Fruit fly (Drosophila melanogaster) whole organism, prepupa: ENCODE measurements around the gene Cdc23.

ENCODE experiments used
- CG10631 ChIP-seq: fragments of 200-800 bp; sonication (Bioruptor generic); optimal IDR thresholded peaks from 2 replicates; lab custom pipeline; 2016; ENCODE audit warnings: missing biosample characterization, missing genetic modification characterization
- CG11762 ChIP-seq: fragments of 200-800 bp; sonication (Bioruptor generic); optimal IDR thresholded peaks from 3 replicates; lab custom pipeline; 2016; ENCODE audit warnings: missing biosample characterization, missing genetic modification characterization; ENCODE audit not compliant: insufficient read depth
- CG11902 ChIP-seq: fragments of 200-800 bp; sonication (Bioruptor generic); optimal IDR thresholded peaks from 3 replicates; lab custom pipeline; 2016; ENCODE audit warnings: missing biosample characterization, missing genetic modification characterization
- CG15336 ChIP-seq: fragments of 200-800 bp; sonication (Bioruptor generic); IDR thresholded peaks from 2 replicates; pipeline ENCODE4 v1.3.6; 2022; ENCODE audit warnings: missing biosample characterization, missing genetic modification characterization
- CG1621 ChIP-seq: fragments of 200-800 bp; sonication (Bioruptor generic); optimal IDR thresholded peaks from 3 replicates; lab custom pipeline; 2018; ENCODE audit warnings: missing biosample characterization, mild to moderate bottlenecking, missing genetic modification characterization
- CG16779 ChIP-seq: fragments of 200-800 bp; sonication (Bioruptor generic); optimal IDR thresholded peaks from 3 replicates; lab custom pipeline; 2017; ENCODE audit warnings: missing biosample characterization, mild to moderate bottlenecking, missing genetic modification characterization
- CG3032 ChIP-seq: fragments of 200-800 bp; optimal IDR thresholded peaks from 2 replicates; lab custom pipeline; 2019; ENCODE audit warnings: missing biosample characterization, mild to moderate bottlenecking, missing genetic modification characterization, moderate library complexity
- CG32006 ChIP-seq: fragments of 200-800 bp; sonication (Bioruptor generic); optimal IDR thresholded peaks from 3 replicates; lab custom pipeline; 2017; ENCODE audit warnings: missing biosample characterization, mild to moderate bottlenecking, missing genetic modification characterization
- CG34406 ChIP-seq: fragments of 200-800 bp; sonication (Bioruptor generic); optimal IDR thresholded peaks from 3 replicates; lab custom pipeline; 2016; ENCODE audit warnings: missing biosample characterization, missing genetic modification characterization
- CG3919 ChIP-seq: fragments of 200-800 bp; sonication (Bioruptor generic); optimal IDR thresholded peaks from 3 replicates; lab custom pipeline; 2016; ENCODE audit warnings: missing biosample characterization, missing genetic modification characterization
- CG4318 ChIP-seq: fragments of 200-800 bp; sonication (Bioruptor generic); optimal IDR thresholded peaks from 3 replicates; lab custom pipeline; 2017; ENCODE audit warnings: missing biosample characterization, mild to moderate bottlenecking, missing genetic modification characterization
- CG6163 ChIP-seq: fragments of 200-800 bp; sonication (Bioruptor generic); IDR thresholded peaks from 3 replicates; pipeline ENCODE4 v1.3.6; 2022; ENCODE audit warnings: missing biosample characterization, missing genetic modification characterization
- CG6276 ChIP-seq: fragments of 200-800 bp; sonication (Bioruptor generic); optimal IDR thresholded peaks from 2 replicates; lab custom pipeline; 2017; ENCODE audit warnings: missing biosample characterization, mild to moderate bottlenecking, missing genetic modification characterization
- CG6808 ChIP-seq: fragments of 200-800 bp; sonication (Bioruptor generic); optimal IDR thresholded peaks from 3 replicates; lab custom pipeline; 2017; ENCODE audit warnings: missing biosample characterization, missing genetic modification characterization, mild to moderate bottlenecking, moderate library complexity, missing genetic modification reagents
- CG6854 ChIP-seq: fragments of 200-800 bp; sonication (Bioruptor generic); optimal IDR thresholded peaks from 2 replicates; lab custom pipeline; 2017; ENCODE audit warnings: missing biosample characterization, mild to moderate bottlenecking, missing genetic modification characterization
- CG7368 ChIP-seq: fragments of 200-800 bp; sonication (Bioruptor generic); optimal IDR thresholded peaks from 3 replicates; lab custom pipeline; 2016; ENCODE audit warnings: missing biosample characterization, missing genetic modification characterization
- CG8119 ChIP-seq: fragments of 200-800 bp; sonication (Bioruptor generic); IDR thresholded peaks from 3 replicates; pipeline ENCODE4 v1.3.6; 2022; ENCODE audit warnings: missing biosample characterization, missing genetic modification characterization
- CG8632 ChIP-seq: fragments of 200-800 bp; sonication (Bioruptor generic); optimal IDR thresholded peaks from 3 replicates; lab custom pipeline; 2016; ENCODE audit warnings: missing biosample characterization, missing genetic modification characterization
- Eip78C ChIP-seq: fragments of 200-800 bp; sonication (Bioruptor generic); peaks from one replicate; lab custom pipeline; 2016; ENCODE audit warnings: missing biosample characterization, missing genetic modification characterization
- Ets21C ChIP-seq: fragments of 200-800 bp; sonication (Bioruptor generic); optimal IDR thresholded peaks from 3 replicates; lab custom pipeline; 2016; ENCODE audit warnings: missing biosample characterization, missing genetic modification characterization
- Ets96B ChIP-seq: fragments of 200-800 bp; optimal IDR thresholded peaks from 2 replicates; lab custom pipeline; 2019; ENCODE audit warnings: missing biosample characterization, mild to moderate bottlenecking, missing genetic modification characterization, moderate library complexity
- Gug ChIP-seq: fragments of 200-800 bp; sonication (Bioruptor generic); IDR thresholded peaks from 2 replicates; pipeline ENCODE4 v1.3.6; 2022; ENCODE audit warnings: missing biosample characterization, missing genetic modification characterization
- Hr38 ChIP-seq: sonication (Bioruptor generic); optimal IDR thresholded peaks from 2 replicates; lab custom pipeline; 2016; ENCODE audit warnings: missing biosample characterization, missing genetic modification characterization
- Hr4 ChIP-seq: fragments of 200-800 bp; sonication (Bioruptor generic); optimal IDR thresholded peaks from 3 replicates; lab custom pipeline; 2016; ENCODE audit warnings: missing biosample characterization, missing genetic modification characterization
- Lpt ChIP-seq: fragments of 200-800 bp; sonication (Bioruptor generic); optimal IDR thresholded peaks from 3 replicates; lab custom pipeline; 2016; ENCODE audit warnings: missing biosample characterization, missing genetic modification characterization
- OdsH ChIP-seq: fragments of 200-800 bp; sonication (Bioruptor generic); optimal IDR thresholded peaks from 3 replicates; lab custom pipeline; 2016; ENCODE audit warnings: missing biosample characterization, missing genetic modification characterization
- Smox ChIP-seq: fragments of 200-800 bp; sonication (Bioruptor generic); optimal IDR thresholded peaks from 3 replicates; lab custom pipeline; 2016; ENCODE audit warnings: missing biosample characterization, missing genetic modification characterization
- Sox15 ChIP-seq: fragments of 200-800 bp; sonication (Bioruptor generic); optimal IDR thresholded peaks from 3 replicates; lab custom pipeline; 2016; ENCODE audit warnings: missing biosample characterization, missing genetic modification characterization
- achi ChIP-seq: fragments of 200-800 bp; sonication (Bioruptor generic); optimal IDR thresholded peaks from 3 replicates; lab custom pipeline; 2016; ENCODE audit warnings: missing biosample characterization, missing genetic modification characterization
- acj6 ChIP-seq: fragments of 200-800 bp; sonication (Bioruptor generic); optimal IDR thresholded peaks from 3 replicates; lab custom pipeline; 2016; ENCODE audit warnings: missing biosample characterization, missing genetic modification characterization
- eg ChIP-seq: fragments of 200-800 bp; sonication (Bioruptor generic); IDR thresholded peaks from 3 replicates; pipeline ENCODE4 v1.3.6; 2022; ENCODE audit warnings: missing biosample characterization, missing genetic modification characterization
- esn ChIP-seq: fragments of 200-800 bp; sonication (Bioruptor generic); optimal IDR thresholded peaks from 2 replicates; lab custom pipeline; 2016; ENCODE audit warnings: missing biosample characterization, mild to moderate bottlenecking, missing genetic modification characterization, moderate library complexity
- fd59A ChIP-seq: fragments of 200-800 bp; sonication (Bioruptor generic); optimal IDR thresholded peaks from 2 replicates; lab custom pipeline; 2017; ENCODE audit warnings: missing biosample characterization, mild to moderate bottlenecking, missing genetic modification characterization, missing genetic modification reagents
- fd85E ChIP-seq: fragments of 200-800 bp; sonication (Bioruptor generic); optimal IDR thresholded peaks from 3 replicates; lab custom pipeline; 2016; ENCODE audit warnings: missing biosample characterization, missing genetic modification characterization
- lz ChIP-seq: fragments of 200-800 bp; sonication (Bioruptor generic); optimal IDR thresholded peaks from 3 replicates; lab custom pipeline; 2016; ENCODE audit warnings: missing biosample characterization, missing genetic modification characterization
- net ChIP-seq: fragments of 200-800 bp; sonication (Bioruptor generic); optimal IDR thresholded peaks from 3 replicates; lab custom pipeline; 2016; ENCODE audit warnings: missing biosample characterization, missing genetic modification characterization
- pdm3 ChIP-seq: fragments of 200-800 bp; sonication (Bioruptor generic); optimal IDR thresholded peaks from 3 replicates; lab custom pipeline; 2016; ENCODE audit warnings: missing biosample characterization, missing genetic modification characterization
- salr ChIP-seq, 2 experiments: fragments of 200-800 bp; sonication (Bioruptor generic); optimal IDR thresholded peaks; 3 replicates each; lab custom pipeline; 2016 to 2018; ENCODE audit warnings: missing biosample characterization in 2 of 2, missing genetic modification characterization in 2 of 2, mild to moderate bottlenecking in 1 of 2
- ss ChIP-seq, 2 experiments: fragments of 200-800 bp; sonication (Bioruptor generic); optimal IDR thresholded peaks; 2 replicates in 1 of 2; 3 replicates in 1 of 2; lab custom pipeline; 2017 to 2018; ENCODE audit warnings: mild to moderate bottlenecking in 2 of 2, missing biosample characterization in 2 of 2, missing genetic modification characterization in 2 of 2, moderate library complexity in 1 of 2
- svp ChIP-seq: fragments of 200-800 bp; sonication (Bioruptor generic); peaks from one replicate; lab custom pipeline; 2016; ENCODE audit warnings: missing biosample characterization, missing genetic modification characterization
- vri ChIP-seq: fragments of 200-800 bp; sonication (Bioruptor generic); optimal IDR thresholded peaks from 3 replicates; lab custom pipeline; 2016; ENCODE audit warnings: missing biosample characterization, mild to moderate bottlenecking, missing genetic modification characterization

The Cdc23 gene

DNA sequence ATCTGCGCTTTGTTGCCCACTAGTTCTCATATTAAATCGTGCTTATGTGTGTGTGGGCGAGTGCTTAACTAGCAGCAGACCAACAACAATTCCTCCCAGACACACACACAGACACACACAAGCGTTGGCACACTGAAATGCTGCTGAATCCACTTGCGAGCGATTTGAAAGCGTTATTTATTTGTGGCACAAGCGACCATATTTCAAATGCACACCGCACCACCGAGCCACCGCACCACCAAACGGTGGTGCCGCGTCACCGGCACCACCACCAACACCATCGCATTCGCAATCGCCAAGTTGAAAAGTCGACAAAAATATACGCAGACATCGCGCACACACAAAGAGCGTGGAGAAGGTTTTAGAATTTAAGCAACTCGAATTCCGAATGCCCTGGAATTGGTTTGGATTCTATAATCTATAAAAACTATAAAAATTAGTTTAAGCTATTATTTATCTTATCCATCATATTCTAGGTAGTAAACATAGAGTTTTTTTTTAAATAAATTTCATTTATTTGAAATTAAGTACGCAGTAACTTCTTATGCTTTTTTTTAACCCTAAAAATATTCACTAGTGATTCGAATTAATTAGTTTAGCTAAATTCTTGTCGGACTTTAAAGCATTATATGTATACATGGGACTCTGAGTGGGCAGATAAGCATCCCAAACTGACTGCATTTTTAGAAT lies 19.6 kb downstream of the Cdc23 start:
- TF ChIP-seq CG16779 (tag; lab: Kevin White, UChicago) (peak; percentile 17), CG8119 (GFP tag; lab: Robert Waterston, UW) (peak; percentile 69), eg (GFP tag; lab: Robert Waterston, UW) (0 out of 3 replicates have a peak, but pooled peaks have one; percentile 12), salr (GFP tag; optimal IDR thresholded peaks at IDR 0.05; lab: Kevin White, UChicago) (peak in 1 of 2 experiments; percentile 40), CG3919 (GFP tag; lab: Kevin White, UChicago) (peak; percentile 25), Lpt (GFP tag; lab: Kevin White, UChicago) (peak; percentile 8), pdm3 (GFP tag; lab: Kevin White, UChicago) (peak; percentile 28), Hr4 (GFP tag; lab: Kevin White, UChicago) (peak; percentile 34), fd85E (GFP tag; lab: Kevin White, UChicago) (no peak), OdsH (peak; percentile 34), CG3032 (tag; lab: Kevin White, UChicago) (peak; percentile 1), CG34406 (GFP tag; lab: Kevin White, UChicago) (no peak), ss (GFP tag; optimal IDR thresholded peaks at IDR 0.05; lab: Kevin White, UChicago) (no peak), lz (GFP tag; lab: Kevin White, UChicago) (no peak), CG8632 (GFP tag; lab: Kevin White, UChicago) (no peak), achi (peak; percentile 51), Hr38 (no peak), Eip78C (GFP tag; lab: Kevin White, UChicago) (peak; percentile 68), Ets21C (GFP tag; lab: Kevin White, UChicago) (no peak), acj6 (GFP tag; lab: Kevin White, UChicago) (peak; percentile 26), CG15336 (GFP tag; lab: Robert Waterston, UW) (peak; percentile 71), Gug (0 out of 2 replicates have a peak, but pooled peaks have one; percentile 11), CG4318 (GFP tag; lab: Kevin White, UChicago) (peak; percentile 34), fd59A (GFP tag; lab: Kevin White, UChicago) (peak; percentile 1), CG32006 (GFP tag; lab: Kevin White, UChicago) (peak; percentile 67), CG6854 (GFP tag; lab: Kevin White, UChicago) (no peak), net (peak; percentile 8), esn (GFP tag; lab: Kevin White, UChicago) (no peak), Ets96B (tag; lab: Kevin White, UChicago) (peak; percentile 21), CG7368 (GFP tag; lab: Kevin White, UChicago) (no peak), CG10631 (peak; percentile 53), svp (GFP tag; lab: Kevin White, UChicago) (peak; percentile 61), CG11902 (no peak)

DNA sequence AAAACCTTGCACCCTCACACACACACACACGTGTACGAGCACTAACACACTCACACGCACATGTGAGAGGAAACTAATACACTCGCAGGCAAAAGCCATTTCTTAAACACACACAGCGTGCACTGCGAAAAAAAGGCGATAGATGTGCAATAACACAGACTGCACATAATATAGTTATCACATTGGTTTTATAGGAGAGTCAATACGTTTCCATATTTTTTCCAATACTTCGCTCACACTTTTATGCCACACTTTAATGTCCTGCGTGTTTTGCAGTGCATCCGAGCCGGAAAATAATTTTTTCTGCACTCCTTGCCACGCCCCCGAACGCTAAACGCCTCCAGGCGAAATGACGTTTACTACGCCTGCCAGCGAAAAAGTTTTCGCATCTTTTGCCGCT lies 20.6 kb downstream of the Cdc23 start:
- peak; percentile 54 for TF ChIP-seq Hr4 (GFP tag; lab: Kevin White, UChicago)
- 0 out of 2 replicates have a peak, but pooled peaks have one; percentile 29 for TF ChIP-seq CG15336 (GFP tag; lab: Robert Waterston, UW)
- TF ChIP-seq CG6808 (GFP tag; lab: Kevin White, UChicago): no peak
- peak; percentile 50; the same call in 2 of the 3 replicates for TF ChIP-seq eg (GFP tag; lab: Robert Waterston, UW)
- TF ChIP-seq CG10631: peak; percentile 20
- no peak for TF ChIP-seq fd85E (GFP tag; lab: Kevin White, UChicago)
- peak; percentile 7 for TF ChIP-seq achi
- no peak for TF ChIP-seq net
- TF ChIP-seq Gug: peak; percentile 44; the same call in 1 of the 2 replicates
- peak; percentile 7 for TF ChIP-seq CG11762 (GFP tag; lab: Kevin White, UChicago)
- TF ChIP-seq Smox (GFP tag; lab: Kevin White, UChicago): no peak
- TF ChIP-seq CG1621: no peak
- TF ChIP-seq CG6276 (GFP tag; lab: Kevin White, UChicago): peak; percentile 26
- TF ChIP-seq CG11902: no peak
- TF ChIP-seq OdsH: peak; percentile 18
- TF ChIP-seq CG3919 (GFP tag; lab: Kevin White, UChicago): peak; percentile 13
- no peak for TF ChIP-seq CG16779 (tag; lab: Kevin White, UChicago)
- peak; percentile 33 for TF ChIP-seq CG32006 (GFP tag; lab: Kevin White, UChicago)
- peak; percentile 57 for TF ChIP-seq Eip78C (GFP tag; lab: Kevin White, UChicago)
- no peak for TF ChIP-seq Sox15 (GFP tag; lab: Kevin White, UChicago)
- no peak for TF ChIP-seq Hr38
- TF ChIP-seq CG4318 (GFP tag; lab: Kevin White, UChicago): peak; percentile 18
- no peak for TF ChIP-seq vri
- TF ChIP-seq Ets96B (tag; lab: Kevin White, UChicago): peak; percentile 9
- peak; percentile 3 for TF ChIP-seq pdm3 (GFP tag; lab: Kevin White, UChicago)
- TF ChIP-seq CG6163 (GFP tag; lab: Robert Waterston, UW): peak; percentile 43; the same call in 2 of the 3 replicates
- no peak for TF ChIP-seq CG8632 (GFP tag; lab: Kevin White, UChicago)
- peak; percentile 48; the same call in 2 of the 3 replicates for TF ChIP-seq CG8119 (GFP tag; lab: Robert Waterston, UW)
